Fruit fly (Drosophila melanogaster): ENCODE measurements around the gene Art8.

Gene Art8

dm6 chr2L:11053018-11053807 is 42.3 kb upstream of the Art8 start:
- peak; percentile 78 for TF ChIP-seq Pif1A (GFP tag; optimal IDR thresholded peaks at IDR 0.05)
- TF ChIP-seq Pif1B (GFP tag; optimal IDR thresholded peaks at IDR 0.05), result peak; percentile 91
- peak; percentile 75 for TF ChIP-seq CG14655 (GFP tag; optimal IDR thresholded peaks at IDR 0.05)
- peak; percentile 95 for TF ChIP-seq CG13204 (GFP tag; optimal IDR thresholded peaks at IDR 0.05)
- TF ChIP-seq CG9948 (tag; optimal IDR thresholded peaks at IDR 0.05), result peak; percentile 84
- TF ChIP-seq Ets98B (GFP tag; IDR thresholded peaks at IDR 0.05), result peak; percentile 71
- no peak; the same call in 1 of the 2 replicates for TF ChIP-seq CG32121 (GFP tag; IDR thresholded peaks at IDR 0.05)
- TF ChIP-seq rn (GFP tag; IDR thresholded peaks at IDR 0.05), result peak; percentile 78; the same call in 1 of the 2 replicates
- TF ChIP-seq CG8301 (tag; optimal IDR thresholded peaks at IDR 0.05), result peak; percentile 62
- no peak for TF ChIP-seq CG10348 (GFP tag; IDR thresholded peaks at IDR 0.05)
- peak; percentile 90 for TF ChIP-seq Snoo (tag; optimal IDR thresholded peaks at IDR 0.05)
- peak; percentile 69 for TF ChIP-seq gl (tag; optimal IDR thresholded peaks at IDR 0.05)
- TF ChIP-seq CG17806 (tag; optimal IDR thresholded peaks at IDR 0.05), result peak; percentile 84
- TF ChIP-seq fd96Ca (GFP tag; IDR thresholded peaks at IDR 0.05), result peak; percentile 84
- TF ChIP-seq CG12605 (GFP tag; IDR thresholded peaks at IDR 0.05), result 0 out of 2 replicates have a peak, but pooled peaks have one; percentile 45
- peak; percentile 25 for TF ChIP-seq D1 (tag; optimal IDR thresholded peaks at IDR 0.05)
- peak; percentile 78 for TF ChIP-seq CG4496 (GFP tag; IDR thresholded peaks at IDR 0.05)
- peak; percentile 77 for TF ChIP-seq CG34367 (tag; optimal IDR thresholded peaks at IDR 0.05)
- peak; percentile 92 for TF ChIP-seq CG15710 (tag; optimal IDR thresholded peaks at IDR 0.05)
- TF ChIP-seq CG8159 (tag; optimal IDR thresholded peaks at IDR 0.05), result peak; percentile 91
- TF ChIP-seq EcR (GFP tag; optimal IDR thresholded peaks at IDR 0.05), result peak; percentile 85

dm6 chr2L:11052493-11052788 is 41.6 kb upstream of the Art8 start:
- no peak for TF ChIP-seq rn (GFP tag; IDR thresholded peaks at IDR 0.05)
- TF ChIP-seq Pif1A (GFP tag; optimal IDR thresholded peaks at IDR 0.05), result peak; percentile 88
- TF ChIP-seq Snoo (tag; optimal IDR thresholded peaks at IDR 0.05), result no peak
- TF ChIP-seq CG34367 (tag; optimal IDR thresholded peaks at IDR 0.05), result peak; percentile 51
- TF ChIP-seq gl (tag; optimal IDR thresholded peaks at IDR 0.05), result peak; percentile 32
- peak; percentile 86 for TF ChIP-seq CG8159 (tag; optimal IDR thresholded peaks at IDR 0.05)
- peak; percentile 82 for TF ChIP-seq CG17806 (tag; optimal IDR thresholded peaks at IDR 0.05)
- no peak for TF ChIP-seq Pif1B (GFP tag; optimal IDR thresholded peaks at IDR 0.05)
- TF ChIP-seq D1 (tag; optimal IDR thresholded peaks at IDR 0.05), result peak; percentile 67
- peak; percentile 27 for TF ChIP-seq CG8301 (tag; optimal IDR thresholded peaks at IDR 0.05)
- TF ChIP-seq CG15710 (tag; optimal IDR thresholded peaks at IDR 0.05), result peak; percentile 83
- peak; percentile 80 for TF ChIP-seq CG9948 (tag; optimal IDR thresholded peaks at IDR 0.05)
- peak; percentile 53 for TF ChIP-seq CG14655 (GFP tag; optimal IDR thresholded peaks at IDR 0.05)
- TF ChIP-seq fd96Ca (GFP tag; IDR thresholded peaks at IDR 0.05), result no peak
- TF ChIP-seq CG4496 (GFP tag; IDR thresholded peaks at IDR 0.05), result peak; percentile 17; the same call in 1 of the 3 replicates

dm6 chr2L:11051644-11052492 is 41.0 kb upstream of the Art8 start:
- no peak for TF ChIP-seq D1 (tag; optimal IDR thresholded peaks at IDR 0.05)
- no peak for TF ChIP-seq CG32121 (GFP tag; IDR thresholded peaks at IDR 0.05)
- TF ChIP-seq CG10348 (GFP tag; IDR thresholded peaks at IDR 0.05), result no peak
- no peak for TF ChIP-seq Pif1B (GFP tag; optimal IDR thresholded peaks at IDR 0.05)
- peak; percentile 54 for TF ChIP-seq CG15710 (tag; optimal IDR thresholded peaks at IDR 0.05)
- TF ChIP-seq CG13204 (GFP tag; optimal IDR thresholded peaks at IDR 0.05), result no peak
- peak; percentile 58 for TF ChIP-seq CG8159 (tag; optimal IDR thresholded peaks at IDR 0.05)
- TF ChIP-seq EcR (GFP tag; optimal IDR thresholded peaks at IDR 0.05), result peak; percentile 27
- no peak for TF ChIP-seq rn (GFP tag; IDR thresholded peaks at IDR 0.05)
- TF ChIP-seq CG17806 (tag; optimal IDR thresholded peaks at IDR 0.05), result peak; percentile 29
- 0 out of 3 replicates have a peak, but pooled peaks have one; percentile 11 for TF ChIP-seq CG4496 (GFP tag; IDR thresholded peaks at IDR 0.05)
- TF ChIP-seq Pif1A (GFP tag; optimal IDR thresholded peaks at IDR 0.05), result peak; percentile 74
- peak; percentile 15 for TF ChIP-seq CG9948 (tag; optimal IDR thresholded peaks at IDR 0.05)
- TF ChIP-seq CG8301 (tag; optimal IDR thresholded peaks at IDR 0.05), result no peak
- no peak for TF ChIP-seq fd96Ca (GFP tag; IDR thresholded peaks at IDR 0.05)
- peak; percentile 13 for TF ChIP-seq CG34367 (tag; optimal IDR thresholded peaks at IDR 0.05)
- no peak for TF ChIP-seq Ets98B (GFP tag; IDR thresholded peaks at IDR 0.05)
- TF ChIP-seq CG12605 (GFP tag; IDR thresholded peaks at IDR 0.05), result no peak

- TF ChIP-seq EcR (GFP tag; optimal IDR thresholded peaks at IDR 0.05), result peak; percentile 41
- TF ChIP-seq CG13204 (GFP tag; optimal IDR thresholded peaks at IDR 0.05), result peak; percentile 5
- no peak for TF ChIP-seq CG14655 (GFP tag; optimal IDR thresholded peaks at IDR 0.05)
These were observed 38.8 kb upstream of the Art8 start for dm6 chr2L:11049723-11050122.

- TF ChIP-seq Snoo (tag; optimal IDR thresholded peaks at IDR 0.05), result no peak
- TF ChIP-seq gl (tag; optimal IDR thresholded peaks at IDR 0.05), result peak; percentile 18
- TF ChIP-seq CG8159 (tag; optimal IDR thresholded peaks at IDR 0.05), result peak; percentile 67
- no peak for TF ChIP-seq CG12605 (GFP tag; IDR thresholded peaks at IDR 0.05)
- TF ChIP-seq CG15710 (tag; optimal IDR thresholded peaks at IDR 0.05), result no peak
- TF ChIP-seq CG14655 (GFP tag; optimal IDR thresholded peaks at IDR 0.05), result peak; percentile 70
- TF ChIP-seq CG8301 (tag; optimal IDR thresholded peaks at IDR 0.05), result peak; percentile 51
- no peak for TF ChIP-seq CG34367 (tag; optimal IDR thresholded peaks at IDR 0.05)
- TF ChIP-seq CG17806 (tag; optimal IDR thresholded peaks at IDR 0.05), result peak; percentile 66
- TF ChIP-seq Pif1B (GFP tag; optimal IDR thresholded peaks at IDR 0.05), result peak; percentile 8
- TF ChIP-seq Pif1A (GFP tag; optimal IDR thresholded peaks at IDR 0.05), result peak; percentile 14
- no peak for TF ChIP-seq EcR (GFP tag; optimal IDR thresholded peaks at IDR 0.05)
- TF ChIP-seq CG9948 (tag; optimal IDR thresholded peaks at IDR 0.05), result peak; percentile 52
These were observed 37.4 kb upstream of the Art8 start for dm6 chr2L:11048307-11048706.

Data from whole organism, pupa.